Worm (Caenorhabditis elegans) whole organism, mixed stage, embryonic: Measurements from ENCODE around the gene ints-6.

Source experiments
- blmp-1 ChIP-seq: fragments of 150-350 bp; optimal IDR thresholded peaks from 2 replicates; lab custom pipeline; 2014; ENCODE audit warnings: missing biosample characterization, missing genetic modification characterization
- drap-1 ChIP-seq: fragments of 200-800 bp; sonication (Bioruptor generic); optimal IDR thresholded peaks from 3 replicates; lab custom pipeline; 2018; ENCODE audit warnings: mild to moderate bottlenecking, missing genetic modification characterization, missing compliant biosample characterization
- flh-1 ChIP-seq: fragments of 200-800 bp; sonication (Bioruptor generic); optimal IDR thresholded peaks from 2 replicates; lab custom pipeline; 2018; ENCODE audit warnings: mild to moderate bottlenecking, missing genetic modification characterization, moderate library complexity, missing compliant biosample characterization
- hlh-1 ChIP-seq: fragments of 150-350 bp; optimal IDR thresholded peaks from 2 replicates; lab custom pipeline; 2014; ENCODE audit warnings: missing biosample characterization, missing genetic modification reagents, missing genetic modification characterization
- mab-5 ChIP-seq: fragments of 150-350 bp; optimal IDR thresholded peaks from 2 replicates; lab custom pipeline; 2014; ENCODE audit warnings: missing biosample characterization, missing genetic modification characterization
- mep-1 ChIP-seq: fragments of 150-350 bp; optimal IDR thresholded peaks from 2 replicates; lab custom pipeline; 2017; ENCODE audit warnings: missing biosample characterization, missing genetic modification reagents, missing genetic modification characterization, inconsistent platforms
- nhr-76 ChIP-seq: sonication (generic microtip); optimal IDR thresholded peaks from 2 replicates; lab custom pipeline; 2017; ENCODE audit warnings: missing biosample characterization, missing genetic modification characterization
- pha-4 ChIP-seq: fragments of 150-350 bp; optimal IDR thresholded peaks from 2 replicates; lab custom pipeline; 2018; ENCODE audit warnings: missing biosample characterization, missing genetic modification reagents, missing genetic modification characterization
- unc-39 ChIP-seq: fragments of 150-350 bp; optimal IDR thresholded peaks from 2 replicates; lab custom pipeline; 2014; ENCODE audit warnings: missing biosample characterization, missing genetic modification characterization
- unc-62 ChIP-seq: fragments of 150-350 bp; optimal IDR thresholded peaks from 2 replicates; lab custom pipeline; 2014; ENCODE audit warnings: missing biosample characterization, missing genetic modification reagents, missing genetic modification characterization
- ztf-11 ChIP-seq: fragments of 150-350 bp; optimal IDR thresholded peaks from 2 replicates; lab custom pipeline; 2014; ENCODE audit warnings: missing biosample characterization, missing genetic modification characterization

DNA sequence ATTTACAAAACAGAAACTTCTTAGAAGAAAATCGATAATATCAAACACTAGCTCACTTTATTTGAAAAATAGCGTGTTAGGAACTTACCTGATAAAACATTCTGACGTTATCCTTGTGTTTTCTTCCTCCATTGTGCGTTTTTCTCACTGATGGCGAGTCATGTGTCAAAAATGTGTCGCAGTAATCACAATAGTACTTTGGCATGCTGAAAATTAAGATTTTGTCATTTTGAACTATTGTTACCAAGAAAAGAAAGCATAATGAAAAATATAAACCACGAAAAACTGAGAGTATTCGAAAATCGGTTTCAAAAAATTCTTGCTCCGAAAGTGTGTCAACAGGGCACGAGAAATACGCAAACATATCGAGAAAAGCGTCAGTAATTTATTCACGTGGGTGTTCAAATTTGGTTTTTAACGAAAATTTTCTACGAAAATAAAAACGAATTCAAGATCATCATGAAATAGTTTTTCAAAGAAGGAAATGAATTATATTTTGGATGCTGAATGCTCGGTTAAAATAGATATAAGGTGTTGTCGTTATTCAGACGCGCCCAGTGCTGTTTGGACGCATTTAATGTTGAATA, 3.8 kb upstream of the ints-6 start, which contains the start of gene snrp-3:
- TF ChIP-seq flh-1 (GFP tag; lab: Kevin White, UChicago) (no peak), unc-62 (GFP tag; lab: Kevin White, UChicago) (peak; percentile 11), drap-1 (GFP tag; lab: Kevin White, UChicago) (no peak), pha-4 (tag; lab: Kevin White, UChicago) (peak; percentile 79), ztf-11 (tag; lab: Kevin White, UChicago) (no peak), nhr-76 (no peak), mab-5 (tag; lab: Kevin White, UChicago) (no peak), hlh-1 (tag; lab: Kevin White, UChicago) (peak; percentile 38), unc-39 (tag; lab: Kevin White, UChicago) (no peak), blmp-1 (tag; lab: Kevin White, UChicago) (no peak), mep-1 (tag; lab: Kevin White, UChicago) (peak; percentile 79)
